Worm (Caenorhabditis elegans): ENCODE data around the gene clec-232.

ce11 chrV:15959456-15959855 is 16.5 kb upstream of the clec-232 start:
- no peak for TF ChIP-seq ref-1 (GFP tag; conservative IDR thresholded peaks at IDR 0.05)
- no peak for TF ChIP-seq tab-1 (GFP tag; IDR thresholded peaks at IDR 0.05)
- no peak for TF ChIP-seq ztf-29 (GFP tag; IDR thresholded peaks at IDR 0.05)
- no peak for TF ChIP-seq flt-1 (GFP tag; IDR thresholded peaks at IDR 0.05)
